Fruit fly (Drosophila melanogaster) whole organism, embryonic: ENCODE results near the gene alphaTub84D.

Source experiments
- CG7372 ChIP-seq: fragments of 200-800 bp; sonication (Bioruptor generic); IDR thresholded peaks from 2 replicates; pipeline ENCODE4 v1.3.6; 2022; ENCODE audit warnings: missing biosample characterization, missing genetic modification characterization
- Fer3 ChIP-seq: fragments of 200-800 bp; sonication (Bioruptor generic); optimal IDR thresholded peaks from 2 replicates; lab custom pipeline; 2018; ENCODE audit warnings: missing biosample characterization, mild to moderate bottlenecking, missing genetic modification characterization, moderate library complexity
- Mad ChIP-seq: fragments of 200-800 bp; sonication (Bioruptor generic); optimal IDR thresholded peaks from 2 replicates; lab custom pipeline; 2016; ENCODE audit warnings: missing biosample characterization, missing genetic modification characterization
- Sin3A ChIP-seq: fragments of >200 bp; optimal IDR thresholded peaks from 2 replicates; lab custom pipeline; 2018
- exex ChIP-seq: fragments of 200-800 bp; sonication (Bioruptor generic); optimal IDR thresholded peaks from 4 replicates; lab custom pipeline; 2018; ENCODE audit warnings: missing biosample characterization, mild to moderate bottlenecking, missing genetic modification characterization, moderate library complexity
- psq ChIP-seq: fragments of 200-800 bp; sonication (Bioruptor generic); optimal IDR thresholded peaks from 2 replicates; lab custom pipeline; 2017; ENCODE audit warnings: missing biosample characterization, missing genetic modification characterization

DNA sequence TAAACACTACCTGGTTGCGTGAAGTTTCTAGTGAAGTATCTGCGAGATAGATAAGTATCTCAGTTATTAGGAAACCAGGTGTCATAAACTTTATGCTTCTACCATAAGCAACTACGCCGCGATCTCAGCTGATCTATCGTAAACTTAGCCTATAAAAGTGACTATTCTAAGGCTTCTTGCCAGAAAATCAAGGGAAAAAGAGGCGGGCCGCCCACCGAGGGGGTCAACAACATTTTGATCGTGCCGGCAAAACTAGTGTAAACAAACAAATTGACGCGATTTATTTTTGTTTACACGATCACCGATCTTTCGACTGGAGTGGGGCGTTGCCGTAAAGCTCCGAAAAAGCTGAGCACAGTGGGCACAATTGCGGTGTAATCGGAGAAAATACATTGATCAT is 6.4 kb upstream of the alphaTub84D start:
- TF ChIP-seq Mad (GFP tag; lab: Kevin White, UChicago) (no peak), Sin3A (lab: Kevin White, UChicago) (no peak), Fer3 (tag; lab: Kevin White, UChicago) (no peak), psq (GFP tag; lab: Kevin White, UChicago) (no peak), exex (peak; percentile 5), CG7372 (no peak)
